Worm (Caenorhabditis elegans) whole organism, L2 larva: ENCODE results near the gene nhr-120.

Source experiments
- aly-2 ChIP-seq: fragments of 150-350 bp; optimal IDR thresholded peaks from 2 replicates; lab custom pipeline; 2014; ENCODE audit warnings: missing biosample characterization, missing genetic modification characterization
- ama-1 ChIP-seq: fragments of 150-350 bp; optimal IDR thresholded peaks from 2 replicates; lab custom pipeline; 2018; ENCODE audit warnings: inconsistent platforms
- dmd-4 ChIP-seq: sonication (generic microtip); optimal IDR thresholded peaks from 2 replicates; lab custom pipeline; 2017; ENCODE audit warnings: missing biosample characterization, missing genetic modification characterization
- elt-3 ChIP-seq: sonication (generic microtip); optimal IDR thresholded peaks from 2 replicates; lab custom pipeline; 2017; ENCODE audit warnings: missing biosample characterization, missing genetic modification characterization
- lin-11 ChIP-seq: fragments of 150-350 bp; sonication (generic microtip); optimal IDR thresholded peaks from 2 replicates; lab custom pipeline; 2014; ENCODE audit warnings: missing biosample characterization, missing genetic modification characterization, inconsistent platforms, mixed read lengths
- mab-5 ChIP-seq: fragments of 150-350 bp; optimal IDR thresholded peaks from 2 replicates; lab custom pipeline; 2014; ENCODE audit warnings: missing biosample characterization, missing genetic modification characterization
- mdl-1 ChIP-seq, 2 experiments: fragments of 150-350 bp in 1 of 2; sonication (generic microtip) in 1 of 2; optimal IDR thresholded peaks; 2 replicates each; lab custom pipeline; 2017; ENCODE audit warnings: missing biosample characterization in 2 of 2, missing genetic modification characterization in 2 of 2
- sma-9 ChIP-seq, 2 experiments: fragments of 150-350 bp in 1 of 2; sonication (generic microtip) in 1 of 2; optimal IDR thresholded peaks; 2 replicates each; lab custom pipeline; 2014 to 2016; ENCODE audit warnings: missing genetic modification characterization in 2 of 2, mild to moderate bottlenecking in 1 of 2, missing biosample characterization in 1 of 2, missing compliant biosample characterization in 1 of 2, missing genetic modification reagents in 1 of 2, moderate library complexity in 1 of 2
- unc-62 ChIP-seq: fragments of 150-350 bp; optimal IDR thresholded peaks from 2 replicates; lab custom pipeline; 2014; ENCODE audit warnings: missing biosample characterization, missing genetic modification reagents, missing genetic modification characterization

DNA sequence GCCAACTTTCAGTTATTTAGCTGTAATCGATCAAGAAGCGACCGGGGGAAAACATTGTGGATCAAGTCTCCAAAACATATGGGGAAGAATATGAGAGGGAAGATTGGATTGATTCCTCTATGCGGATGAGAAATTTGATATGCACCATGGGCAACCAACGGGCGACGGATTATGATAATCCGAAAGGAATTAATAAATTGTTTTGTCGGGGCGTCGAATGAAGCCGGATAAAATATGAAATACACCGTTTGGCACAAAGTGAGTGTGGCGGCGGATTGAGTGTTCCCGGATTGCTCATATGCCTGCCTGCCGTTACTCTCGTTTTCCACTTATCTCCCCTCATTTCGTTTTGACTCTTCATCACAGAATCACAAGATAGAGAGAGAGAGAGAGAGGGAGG is 31.2 kb downstream of the nhr-120 start:
- TF ChIP-seq dmd-4 (tag; lab: Kevin White, UChicago) (no peak), unc-62 (GFP tag; lab: Kevin White, UChicago) (no peak), sma-9 (GFP tag; optimal IDR thresholded peaks at IDR 0.05; lab: Kevin White, UChicago) (no peak), sma-9 (tag; optimal IDR thresholded peaks at IDR 0.05; lab: Kevin White, UChicago) (no peak), mdl-1 (tag; optimal IDR thresholded peaks at IDR 0.05; lab: Kevin White, UChicago) (no peak), lin-11 (peak; percentile 10), mab-5 (tag; lab: Kevin White, UChicago) (no peak), elt-3 (no peak), aly-2 (no peak), ama-1 (no peak)
